Worm (Caenorhabditis elegans) whole organism, young adult: ENCODE data around the gene C47A10.12.

Experiments used
- B0035.1 ChIP-seq: sonication (generic microtip); optimal IDR thresholded peaks from 2 replicates; lab custom pipeline; 2016; ENCODE audit warnings: missing genetic modification characterization, mild to moderate bottlenecking, missing compliant biosample characterization, missing genotype, missing genetic modification reagents
- B0261.1 ChIP-seq: sonication (generic microtip); optimal IDR thresholded peaks from 2 replicates; lab custom pipeline; 2016; ENCODE audit warnings: mild to moderate bottlenecking, missing genetic modification characterization, moderate library complexity, missing compliant biosample characterization
- F10E7.11 ChIP-seq: sonication (generic microtip); optimal IDR thresholded peaks from 2 replicates; lab custom pipeline; 2017; ENCODE audit warnings: mild to moderate bottlenecking, missing genetic modification characterization, moderate library complexity, missing compliant biosample characterization
- F57A8.1 ChIP-seq: fragments of 200-800 bp; sonication (Bioruptor generic); optimal IDR thresholded peaks from 2 replicates; lab custom pipeline; 2018; ENCODE audit warnings: mild to moderate bottlenecking, missing genetic modification characterization, moderate library complexity, missing compliant biosample characterization
- T26A5.8 ChIP-seq: sonication (generic microtip); optimal IDR thresholded peaks from 2 replicates; lab custom pipeline; 2016; ENCODE audit warnings: missing genetic modification characterization, missing compliant biosample characterization
- Y53F4B.3 ChIP-seq: fragments of 200-800 bp; sonication (Bioruptor generic); IDR thresholded peaks from 2 replicates; pipeline ENCODE4 v1.3.6; 2022; ENCODE audit warnings: missing genetic modification reagents, missing genetic modification characterization, missing compliant biosample characterization
- Y95B8A.8 ChIP-seq: fragments of 200-800 bp; sonication (Bioruptor generic); IDR thresholded peaks from 2 replicates; pipeline ENCODE4 v1.3.6; 2022; ENCODE audit warnings: missing genetic modification reagents, missing genetic modification characterization, missing compliant biosample characterization
- ZK185.1 ChIP-seq: sonication (generic microtip); optimal IDR thresholded peaks from 2 replicates; lab custom pipeline; 2016; ENCODE audit warnings: mild to moderate bottlenecking, missing genetic modification characterization, missing compliant biosample characterization; ENCODE audit not compliant: poor library complexity, severe bottlenecking
- akir-1 ChIP-seq: fragments of 200-800 bp; sonication (Bioruptor generic); optimal IDR thresholded peaks from 2 replicates; lab custom pipeline; 2018; ENCODE audit warnings: mild to moderate bottlenecking, missing genetic modification characterization, moderate library complexity, missing compliant biosample characterization
- attf-3 ChIP-seq: fragments of 200-800 bp; sonication (Bioruptor generic); conservative IDR thresholded peaks from 2 replicates; pipeline ENCODE4 v1.3.6; 2022; ENCODE audit warnings: missing genetic modification reagents, missing genetic modification characterization, missing compliant biosample characterization
- ccch-3 ChIP-seq: fragments of 200-800 bp; sonication (Bioruptor generic); optimal IDR thresholded peaks from 2 replicates; lab custom pipeline; 2018; ENCODE audit warnings: mild to moderate bottlenecking, missing genetic modification characterization, missing compliant biosample characterization
- cebp-1 ChIP-seq, 2 experiments: fragments of 200-800 bp in 1 of 2; sonication (Bioruptor generic) in 1 of 2; sonication (generic microtip) in 1 of 2; IDR thresholded peaks in 1 of 2; optimal IDR thresholded peaks in 1 of 2; 2 replicates each; pipeline versions ENCODE4 v1.3.6 to Lab custom; 2017 to 2022; ENCODE audit warnings: missing compliant biosample characterization in 2 of 2, missing genetic modification characterization in 2 of 2, mild to moderate bottlenecking in 1 of 2, missing genetic modification reagents in 1 of 2, moderate library complexity in 1 of 2
- cebp-2 ChIP-seq: fragments of 200-800 bp; sonication (Bioruptor generic); IDR thresholded peaks from 2 replicates; pipeline ENCODE4 v1.3.6; 2022; ENCODE audit warnings: missing genetic modification characterization, missing compliant biosample characterization
- ceh-27 ChIP-seq: fragments of 200-800 bp; sonication (Bioruptor generic); optimal IDR thresholded peaks from 2 replicates; lab custom pipeline; 2018; ENCODE audit warnings: mild to moderate bottlenecking, missing genetic modification characterization, moderate library complexity, missing compliant biosample characterization
- ceh-58 ChIP-seq: fragments of 200-800 bp; sonication (Bioruptor generic); IDR thresholded peaks from 2 replicates; pipeline ENCODE4 v1.3.6; 2022; ENCODE audit warnings: missing genetic modification characterization, missing compliant biosample characterization
- dox-1 ChIP-seq: fragments of 200-800 bp; sonication (Bioruptor generic); IDR thresholded peaks from 2 replicates; pipeline ENCODE4 v1.3.6; 2022; ENCODE audit warnings: missing genetic modification reagents, missing genetic modification characterization, missing compliant biosample characterization
- egl-44 ChIP-seq: fragments of 200-800 bp; sonication (Bioruptor generic); IDR thresholded peaks from 2 replicates; pipeline ENCODE4 v1.3.6; 2022; ENCODE audit warnings: missing genetic modification reagents, missing genetic modification characterization, missing compliant biosample characterization
- ekl-4 ChIP-seq: fragments of 200-800 bp; sonication (Bioruptor generic); IDR thresholded peaks from 2 replicates; pipeline ENCODE4 v1.3.6; 2022; ENCODE audit warnings: missing genetic modification reagents, missing genetic modification characterization, missing compliant biosample characterization
- him-1 ChIP-seq: sonication (generic microtip); optimal IDR thresholded peaks from 2 replicates; lab custom pipeline; 2016; ENCODE audit warnings: missing genotype, missing genetic modification reagents, missing genetic modification characterization, missing compliant biosample characterization
- hsf-1 ChIP-seq: fragments of 200-800 bp; sonication (Bioruptor generic); IDR thresholded peaks from 2 replicates; pipeline ENCODE4 v1.3.6; 2022; ENCODE audit warnings: missing genetic modification reagents, missing genetic modification characterization, missing compliant biosample characterization
- lin-26 ChIP-seq: fragments of 200-800 bp; sonication (Bioruptor generic); IDR thresholded peaks from 2 replicates; pipeline ENCODE4 v1.3.6; 2022; ENCODE audit warnings: missing genetic modification reagents, missing genetic modification characterization, missing compliant biosample characterization
- lin-40 ChIP-seq: sonication (generic microtip); optimal IDR thresholded peaks from 2 replicates; lab custom pipeline; 2016; ENCODE audit warnings: missing genetic modification characterization, mild to moderate bottlenecking, missing compliant biosample characterization, missing genotype, missing genetic modification reagents
- lin-54 ChIP-seq: fragments of 200-800 bp; sonication (Bioruptor generic); optimal IDR thresholded peaks from 2 replicates; lab custom pipeline; 2018; ENCODE audit warnings: mild to moderate bottlenecking, missing genetic modification characterization, missing compliant biosample characterization
- lsl-1 ChIP-seq: fragments of 200-800 bp; sonication (Bioruptor generic); optimal IDR thresholded peaks from 2 replicates; lab custom pipeline; 2018; ENCODE audit warnings: mild to moderate bottlenecking, missing genetic modification characterization, moderate library complexity, missing compliant biosample characterization
- nfya-1 ChIP-seq: sonication (generic microtip); optimal IDR thresholded peaks from 2 replicates; lab custom pipeline; 2017; ENCODE audit warnings: antibody characterized with exemption, missing compliant biosample characterization, missing genetic modification characterization, borderline replicate concordance; ENCODE audit not compliant: insufficient read depth
- nfya-2 ChIP-seq: fragments of 200-800 bp; sonication (Bioruptor generic); IDR thresholded peaks from 2 replicates; pipeline ENCODE4 v1.3.6; 2022; ENCODE audit warnings: missing genetic modification reagents, missing genetic modification characterization, missing compliant biosample characterization
- nhr-90 ChIP-seq: sonication (generic microtip); optimal IDR thresholded peaks from 2 replicates; lab custom pipeline; 2016; ENCODE audit warnings: missing genotype, mild to moderate bottlenecking, missing genetic modification characterization, missing compliant biosample characterization
- repo-1 ChIP-seq: sonication (generic microtip); optimal IDR thresholded peaks from 2 replicates; lab custom pipeline; 2017; ENCODE audit warnings: mild to moderate bottlenecking, missing genetic modification characterization, missing compliant biosample characterization
- rpc-1 ChIP-seq, 2 experiments: fragments of 150-350 bp in 1 of 2; sonication (generic microtip) in 1 of 2; optimal IDR thresholded peaks; 2 replicates each; lab custom pipeline; 2014 to 2018; ENCODE audit warnings: missing biosample characterization in 1 of 2, missing genetic modification characterization in 1 of 2, missing genetic modification reagents in 1 of 2, missing genotype in 1 of 2
- snpc-4 ChIP-seq, 5 experiments: fragments of 150-350 bp in 1 of 5; sonication (generic microtip) in 4 of 5; optimal IDR thresholded peaks; 2 replicates each; lab custom pipeline; 2014 to 2018; ENCODE audit warnings: missing genetic modification characterization in 5 of 5, missing biosample characterization in 3 of 5, antibody characterized with exemption in 2 of 5, mild to moderate bottlenecking in 2 of 5, missing compliant biosample characterization in 2 of 5, missing genotype in 2 of 5, moderate library complexity in 2 of 5, missing genetic modification reagents in 1 of 5
- sptf-2 ChIP-seq: fragments of 200-800 bp; sonication (Bioruptor generic); optimal IDR thresholded peaks from 2 replicates; lab custom pipeline; 2018; ENCODE audit warnings: mild to moderate bottlenecking, missing genetic modification characterization, missing compliant biosample characterization
- tbp1 ChIP-seq: fragments of 200-800 bp; sonication (Bioruptor generic); optimal IDR thresholded peaks from 2 replicates; lab custom pipeline; 2018; ENCODE audit warnings: mild to moderate bottlenecking, missing genetic modification characterization, missing compliant biosample characterization
- tbx-9 ChIP-seq: sonication (generic microtip); optimal IDR thresholded peaks from 2 replicates; lab custom pipeline; 2016; ENCODE audit warnings: borderline replicate concordance, missing genetic modification characterization, inconsistent platforms, missing compliant biosample characterization
- zfh-2 ChIP-seq: fragments of 200-800 bp; sonication (Bioruptor generic); conservative IDR thresholded peaks from 2 replicates; pipeline ENCODE4 v1.3.6; 2022; ENCODE audit warnings: missing genetic modification reagents, missing genetic modification characterization, missing compliant biosample characterization
- ztf-18 ChIP-seq: sonication (generic microtip); optimal IDR thresholded peaks from 2 replicates; lab custom pipeline; 2016; ENCODE audit warnings: missing genotype, mild to moderate bottlenecking, missing genetic modification characterization, missing compliant biosample characterization
- ztf-25 ChIP-seq: fragments of 200-800 bp; sonication (Bioruptor generic); IDR thresholded peaks from 2 replicates; pipeline ENCODE4 v1.3.6; 2022; ENCODE audit warnings: missing genetic modification reagents, missing genetic modification characterization, missing compliant biosample characterization

Gene C47A10.12

DNA sequence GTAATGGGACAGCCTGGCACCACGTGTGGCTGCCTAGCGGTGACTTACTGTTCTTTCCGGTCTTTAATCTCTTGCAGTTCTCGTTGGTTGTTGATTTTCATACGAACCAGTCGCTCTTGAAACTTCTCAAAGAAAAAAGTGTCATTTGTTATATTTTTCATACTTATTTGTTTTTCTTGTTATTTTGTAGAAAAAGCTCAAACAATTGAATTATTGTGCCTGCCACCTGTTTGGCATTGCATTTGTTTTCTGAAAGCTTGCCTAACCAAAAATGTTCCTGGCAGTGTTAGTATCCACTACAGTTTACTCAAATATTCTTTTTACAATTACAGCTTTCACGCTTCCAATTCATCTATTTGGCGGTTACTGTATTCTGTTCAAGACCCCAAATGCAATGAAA lies 12.6 kb upstream of the C47A10.12 start, which contains the start of the genes C47A10.16 and srh-283:
Gene C47A10.16 (minus strand): TSS at position 101 of the 400 bp plus-strand sequence.
Gene srh-283 (plus strand): TSS at position 272 of the 400 bp plus-strand sequence.
- TF ChIP-seq B0035.1 (tag; lab: Kevin White, UChicago) (no peak), nhr-90 (no peak), zfh-2 (GFP tag; lab: Robert Waterston, UW) (no peak), ceh-27 (GFP tag; lab: Kevin White, UChicago) (no peak), lin-26 (GFP tag; lab: Robert Waterston, UW) (no peak), ztf-18 (tag; lab: Kevin White, UChicago) (no peak)

DNA sequence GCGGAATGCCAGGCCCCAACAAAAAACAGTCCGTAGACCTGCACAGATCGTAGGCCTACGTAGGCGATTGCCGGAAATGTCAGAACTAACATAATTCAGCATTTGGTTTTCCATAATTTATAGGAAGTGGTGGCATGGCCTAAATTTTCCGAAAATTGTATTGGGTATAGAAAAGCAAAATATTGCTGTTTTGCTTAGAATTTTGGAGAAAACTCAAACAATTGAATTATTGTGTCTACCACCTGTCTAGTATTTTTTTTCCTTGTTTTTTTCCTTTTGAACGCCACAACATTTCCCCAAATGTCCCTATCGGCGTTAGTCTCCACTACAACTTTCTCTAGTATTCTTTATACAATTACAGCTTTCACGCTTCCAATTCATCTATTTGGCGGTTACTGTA lies 10.5 kb upstream of the C47A10.12 start, which contains the start of gene srh-284:
Gene srh-284 (plus strand): TSS at position 301 of the 400 bp plus-strand sequence.
- TF ChIP-seq T26A5.8 (no peak), nfya-2 (GFP tag; lab: Robert Waterston, UW) (no peak), ccch-3 (GFP tag; lab: Kevin White, UChicago) (no peak), ekl-4 (GFP tag; lab: Robert Waterston, UW) (no peak), tbx-9 (tag; lab: Kevin White, UChicago) (no peak), lsl-1 (no peak), ztf-25 (GFP tag; lab: Robert Waterston, UW) (no peak), nfya-1 (tag; lab: Kevin White, UChicago) (no peak), snpc-4 (GFP tag; optimal IDR thresholded peaks at IDR 0.05; lab: Kevin White, UChicago) (no peak), snpc-4 (tag; optimal IDR thresholded peaks at IDR 0.05; lab: Kevin White, UChicago) (no peak), repo-1 (tag; lab: Kevin White, UChicago) (no peak)

DNA sequence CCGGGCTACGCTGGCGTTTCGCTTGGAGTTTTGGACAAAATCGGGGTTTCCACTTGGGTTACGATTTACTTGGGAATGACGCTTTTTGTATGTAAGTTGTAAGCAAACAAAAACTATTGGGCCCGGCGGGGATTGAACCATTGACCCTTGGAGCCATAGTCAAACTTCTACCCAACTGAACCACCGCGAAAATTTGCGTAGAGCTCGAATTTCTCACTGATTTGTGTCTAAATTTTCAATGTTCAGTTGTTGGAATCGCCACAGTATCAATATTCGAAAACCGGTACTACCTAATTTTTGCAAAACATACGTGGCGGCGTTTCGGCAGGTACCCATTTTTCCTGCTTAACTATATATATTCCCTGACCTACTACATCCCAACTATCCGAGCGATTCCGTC lies 10.0 kb upstream of the C47A10.12 start:
- TF ChIP-seq ZK185.1 (tag; lab: Kevin White, UChicago) (no peak), ztf-25 (GFP tag; lab: Robert Waterston, UW) (no peak), sptf-2 (GFP tag; lab: Kevin White, UChicago) (no peak), lin-40 (tag; lab: Kevin White, UChicago) (no peak), egl-44 (GFP tag; lab: Robert Waterston, UW) (no peak), dox-1 (no peak), cebp-2 (no peak), him-1 (tag; lab: Kevin White, UChicago) (no peak), cebp-1 (GFP tag; IDR thresholded peaks at IDR 0.05; lab: Robert Waterston, UW) (no peak), cebp-1 (tag; optimal IDR thresholded peaks at IDR 0.05; lab: Kevin White, UChicago) (no peak), F57A8.1 (GFP tag; lab: Kevin White, UChicago) (no peak), B0261.1 (tag; lab: Kevin White, UChicago) (peak; percentile 29), Y53F4B.3 (GFP tag; lab: Robert Waterston, UW) (no peak), ccch-3 (GFP tag; lab: Kevin White, UChicago) (no peak), Y95B8A.8 (GFP tag; lab: Robert Waterston, UW) (no peak), repo-1 (tag; lab: Kevin White, UChicago) (no peak), lin-26 (GFP tag; lab: Robert Waterston, UW) (0 out of 2 replicates have a peak, but pooled peaks have one; percentile 32), hsf-1 (GFP tag; lab: Robert Waterston, UW) (no peak), akir-1 (GFP tag; lab: Kevin White, UChicago) (no peak), ceh-58 (GFP tag; lab: Robert Waterston, UW) (no peak), rpc-1 (optimal IDR thresholded peaks at IDR 0.05; lab: Kevin White, UChicago) (no peak), rpc-1 (tag; optimal IDR thresholded peaks at IDR 0.05; lab: Kevin White, UChicago) (peak; percentile 61), tbp1 (peak; percentile 74), attf-3 (no peak), F10E7.11 (tag; lab: Kevin White, UChicago) (no peak), lin-54 (no peak)
